Fruit fly (Drosophila melanogaster) S2 (cell line): ENCODE measurements around the gene CG13766.

Experiments
- CG8478 ChIP-seq: fragments of >200 bp; optimal IDR thresholded peaks from 2 replicates; lab custom pipeline; 2018
- CTCF ChIP-seq, 2 experiments: fragments of >200 bp; optimal IDR thresholded peaks; 2 replicates each; lab custom pipeline; 2018

dm6 chr2L:6557429-6558384 lies 8.3 kb downstream of the CG13766 start, which contains the start of the genes IFT52 and COX5B:
- TF ChIP-seq CG8478 (lab: Kevin White, UChicago) (no peak), CTCF (optimal IDR thresholded peaks at IDR 0.05; lab: Kevin White, UChicago) (peak; percentile 71 to 91)
